Worm (Caenorhabditis elegans) whole organism, L1 larva: ENCODE measurements around the gene mspn-1.
A peak's percentile ranks its signal among the peaks of the same experiment; 100 is the strongest.

Source experiments
- C04F5.9 ChIP-seq: sonication (generic microtip); optimal IDR thresholded peaks from 2 replicates; lab custom pipeline; 2016; ENCODE audit warnings: missing genetic modification characterization, missing compliant biosample characterization
- C16A3.4 ChIP-seq: fragments of 150-350 bp; optimal IDR thresholded peaks from 2 replicates; lab custom pipeline; 2014; ENCODE audit warnings: missing biosample characterization, missing genetic modification characterization
- F16B12.6 ChIP-seq: fragments of 150-350 bp; optimal IDR thresholded peaks from 2 replicates; lab custom pipeline; 2014; ENCODE audit warnings: missing biosample characterization, missing genetic modification characterization
- Y116A8C.19 ChIP-seq: sonication (generic microtip); optimal IDR thresholded peaks from 2 replicates; lab custom pipeline; 2016; ENCODE audit warnings: missing compliant biosample characterization, missing genetic modification characterization, borderline replicate concordance
- alr-1 ChIP-seq: fragments of 200-800 bp; sonication (Bioruptor generic); optimal IDR thresholded peaks from 2 replicates; lab custom pipeline; 2018; ENCODE audit warnings: borderline replicate concordance, mild to moderate bottlenecking, missing genetic modification characterization, missing compliant biosample characterization
- ceh-63 ChIP-seq: fragments of 200-800 bp; sonication (Bioruptor generic); optimal IDR thresholded peaks from 2 replicates; lab custom pipeline; 2018; ENCODE audit warnings: mild to moderate bottlenecking, missing genetic modification characterization, missing compliant biosample characterization
- ces-1 ChIP-seq: fragments of 150-350 bp; optimal IDR thresholded peaks from 2 replicates; lab custom pipeline; 2014; ENCODE audit warnings: missing biosample characterization, missing genetic modification reagents, missing genetic modification characterization
- dsc-1 ChIP-seq: sonication (generic microtip); optimal IDR thresholded peaks from 2 replicates; lab custom pipeline; 2016; ENCODE audit warnings: mild to moderate bottlenecking, missing genetic modification characterization, missing compliant biosample characterization
- egl-13 ChIP-seq: sonication (generic microtip); optimal IDR thresholded peaks from 2 replicates; lab custom pipeline; 2016; ENCODE audit warnings: missing genotype, missing genetic modification reagents, missing genetic modification characterization, missing compliant biosample characterization
- ets-5 ChIP-seq: fragments of 200-800 bp; sonication (Bioruptor generic); IDR thresholded peaks from 2 replicates; pipeline ENCODE4 v1.3.6; 2022; ENCODE audit warnings: missing genetic modification characterization, missing compliant biosample characterization
- fkh-10 ChIP-seq: sonication (generic microtip); optimal IDR thresholded peaks from 2 replicates; lab custom pipeline; 2017; ENCODE audit warnings: missing biosample characterization, missing genetic modification reagents, missing genetic modification characterization
- fkh-8 ChIP-seq: sonication (generic microtip); optimal IDR thresholded peaks from 2 replicates; lab custom pipeline; 2016; ENCODE audit warnings: mild to moderate bottlenecking, missing genetic modification characterization, missing compliant biosample characterization
- hlh-4 ChIP-seq: sonication (generic microtip); optimal IDR thresholded peaks from 2 replicates; lab custom pipeline; 2016; ENCODE audit warnings: mild to moderate bottlenecking, missing genetic modification characterization, missing compliant biosample characterization
- jun-1 ChIP-seq: fragments of 150-350 bp; optimal IDR thresholded peaks from 2 replicates; lab custom pipeline; 2014; ENCODE audit warnings: missing biosample characterization, missing genetic modification reagents, missing genetic modification characterization
- lin-13 ChIP-seq: fragments of 150-350 bp; optimal IDR thresholded peaks from 2 replicates; lab custom pipeline; 2014; ENCODE audit warnings: missing biosample characterization, missing genetic modification reagents, missing genetic modification characterization
- lin-14 ChIP-seq: fragments of 200-800 bp; sonication (Bioruptor generic); optimal IDR thresholded peaks from 2 replicates; lab custom pipeline; 2018; ENCODE audit warnings: mild to moderate bottlenecking, missing genetic modification characterization, moderate library complexity, missing compliant biosample characterization
- lin-35 ChIP-seq, 2 experiments: fragments of 150-350 bp; optimal IDR thresholded peaks; 2 replicates each; lab custom pipeline; 2014; ENCODE audit warnings: missing biosample characterization in 2 of 2, missing genetic modification characterization in 2 of 2, missing genetic modification reagents in 2 of 2
- lsy-2 ChIP-seq, 2 experiments: fragments of 150-350 bp; optimal IDR thresholded peaks; 2 replicates each; lab custom pipeline; 2014; ENCODE audit warnings: missing biosample characterization in 2 of 2, missing genetic modification characterization in 2 of 2
- mab-9 ChIP-seq: fragments of 200-800 bp; sonication (Bioruptor generic); IDR thresholded peaks from 2 replicates; pipeline ENCODE4 v1.3.6; 2022; ENCODE audit warnings: missing genetic modification reagents, missing genetic modification characterization, missing compliant biosample characterization
- mef-2 ChIP-seq: fragments of 150-350 bp; optimal IDR thresholded peaks from 2 replicates; lab custom pipeline; 2014; ENCODE audit warnings: missing biosample characterization, missing genetic modification characterization
- nhr-237 ChIP-seq: fragments of 150-350 bp; optimal IDR thresholded peaks from 2 replicates; lab custom pipeline; 2014; ENCODE audit warnings: missing biosample characterization, missing genetic modification characterization
- nhr-28 ChIP-seq: fragments of 150-350 bp; optimal IDR thresholded peaks from 2 replicates; lab custom pipeline; 2014; ENCODE audit warnings: missing biosample characterization, missing genetic modification characterization
- nhr-71 ChIP-seq: sonication (generic microtip); optimal IDR thresholded peaks from 2 replicates; lab custom pipeline; 2016; ENCODE audit warnings: mild to moderate bottlenecking, missing genetic modification characterization, moderate library complexity, missing compliant biosample characterization
- nhr-84 ChIP-seq: sonication (generic microtip); optimal IDR thresholded peaks from 2 replicates; lab custom pipeline; 2017; ENCODE audit warnings: missing biosample characterization, missing genetic modification characterization
- pag-3 ChIP-seq: sonication (generic microtip); optimal IDR thresholded peaks from 2 replicates; lab custom pipeline; 2017; ENCODE audit warnings: missing genetic modification characterization, mild to moderate bottlenecking, missing compliant biosample characterization, antibody characterized with exemption, borderline replicate concordance; ENCODE audit not compliant: insufficient read depth
- pax-3 ChIP-seq: fragments of 200-800 bp; sonication (Bioruptor generic); optimal IDR thresholded peaks from 2 replicates; lab custom pipeline; 2018; ENCODE audit warnings: mild to moderate bottlenecking, missing genetic modification characterization, moderate library complexity, missing compliant biosample characterization
- rnt-1 ChIP-seq: sonication (generic microtip); optimal IDR thresholded peaks from 2 replicates; lab custom pipeline; 2016; ENCODE audit warnings: mild to moderate bottlenecking, missing genetic modification characterization, moderate library complexity, missing compliant biosample characterization
- sptf-1 ChIP-seq: fragments of 150-350 bp; optimal IDR thresholded peaks from 2 replicates; lab custom pipeline; 2014; ENCODE audit warnings: missing biosample characterization, missing genetic modification characterization
- sup-37 ChIP-seq: fragments of 200-800 bp; sonication (Bioruptor generic); optimal IDR thresholded peaks from 2 replicates; lab custom pipeline; 2018; ENCODE audit warnings: mild to moderate bottlenecking, missing genetic modification characterization, missing compliant biosample characterization
- swsn-7 ChIP-seq: sonication (generic microtip); optimal IDR thresholded peaks from 2 replicates; lab custom pipeline; 2016; ENCODE audit warnings: missing genetic modification characterization, missing compliant biosample characterization
- unc-30 ChIP-seq: sonication (generic microtip); optimal IDR thresholded peaks from 2 replicates; lab custom pipeline; 2017; ENCODE audit warnings: missing biosample characterization, missing genetic modification characterization
- unc-86 ChIP-seq: sonication (generic microtip); optimal IDR thresholded peaks from 2 replicates; lab custom pipeline; 2016; ENCODE audit warnings: missing genetic modification characterization, missing compliant biosample characterization
- unc-98 ChIP-seq: fragments of 200-800 bp; sonication (Bioruptor generic); IDR thresholded peaks from 2 replicates; pipeline ENCODE4 v1.3.6; 2022; ENCODE audit warnings: missing genetic modification characterization, missing compliant biosample characterization
- vab-15 ChIP-seq: sonication (generic microtip); optimal IDR thresholded peaks from 2 replicates; lab custom pipeline; 2017; ENCODE audit warnings: missing genotype, mild to moderate bottlenecking, missing genetic modification characterization, missing compliant biosample characterization
- xbp-1 ChIP-seq: sonication (generic microtip); optimal IDR thresholded peaks from 2 replicates; lab custom pipeline; 2016; ENCODE audit warnings: missing genetic modification characterization, missing compliant biosample characterization
- zag-1 ChIP-seq: fragments of 150-350 bp; optimal IDR thresholded peaks from 2 replicates; lab custom pipeline; 2014; ENCODE audit warnings: missing biosample characterization, missing genetic modification characterization
- ztf-11 ChIP-seq, 2 experiments: sonication (generic microtip); optimal IDR thresholded peaks; 2 replicates each; lab custom pipeline; 2016 to 2017; ENCODE audit warnings: missing genetic modification characterization in 2 of 2, missing biosample characterization in 1 of 2, missing compliant biosample characterization in 1 of 2

mspn-1 gene

ce11 chrIV:10157489-10158088 is 20.2 kb upstream of the mspn-1 start, which contains the start of gene ttr-53:
TSS of gene ttr-53 (plus strand) at chrIV:10158038.
- TF ChIP-seq unc-86: no peak
- no peak for TF ChIP-seq nhr-237 (tag; lab: Kevin White, UChicago)
- no peak for TF ChIP-seq C04F5.9 (tag; lab: Kevin White, UChicago)
- no peak for TF ChIP-seq lin-13
- no peak for TF ChIP-seq sptf-1 (tag; lab: Kevin White, UChicago)
- no peak for TF ChIP-seq alr-1
- no peak for TF ChIP-seq pag-3
- no peak for TF ChIP-seq egl-13 (tag; lab: Kevin White, UChicago)
- no peak for TF ChIP-seq ces-1 (GFP tag; lab: Kevin White, UChicago)
- TF ChIP-seq zag-1 (tag; lab: Kevin White, UChicago): no peak

- TF ChIP-seq unc-86 (no peak), C16A3.4 (tag; lab: Kevin White, UChicago) (no peak), ets-5 (GFP tag; lab: Robert Waterston, UW) (no peak), vab-15 (tag; lab: Kevin White, UChicago) (no peak), fkh-8 (tag; lab: Kevin White, UChicago) (peak; percentile 6), swsn-7 (tag; lab: Kevin White, UChicago) (no peak), rnt-1 (tag; lab: Kevin White, UChicago) (no peak), pax-3 (tag; lab: Kevin White, UChicago) (peak; percentile 25), lin-13 (no peak), lin-35 (GFP tag; optimal IDR thresholded peaks at IDR 0.05; lab: Kevin White, UChicago) (no peak), mef-2 (tag; lab: Kevin White, UChicago) (no peak), Y116A8C.19 (tag; lab: Kevin White, UChicago) (no peak)
These were observed 16.1 kb upstream of the mspn-1 start, which contains the start of gene pps-1 for ce11 chrIV:10161706-10162105. TSS of gene pps-1 (plus strand) at chrIV:10162006.

DNA sequence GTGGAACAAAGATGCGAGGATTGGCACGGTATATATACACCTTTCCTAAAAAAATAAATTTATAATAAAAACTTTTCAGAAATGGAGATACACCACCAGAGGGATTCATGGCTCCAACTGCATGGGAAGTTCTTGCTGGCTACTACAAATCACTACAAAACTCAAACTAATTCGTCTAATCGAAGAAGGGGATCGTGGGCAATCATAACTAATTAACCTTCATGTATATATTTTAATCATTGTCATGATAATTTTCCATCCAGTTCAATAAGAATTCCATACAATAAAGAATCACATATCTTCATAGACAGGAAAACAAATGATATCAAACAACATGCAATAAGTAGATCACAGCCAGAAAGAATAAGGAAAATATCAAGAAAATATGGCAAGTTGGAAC is 13.7 kb upstream of the mspn-1 start:
- TF ChIP-seq hlh-4 (tag; lab: Kevin White, UChicago) (no peak), nhr-28 (tag; lab: Kevin White, UChicago) (no peak), F16B12.6 (no peak), nhr-84 (tag; lab: Kevin White, UChicago) (no peak), mab-9 (GFP tag; lab: Robert Waterston, UW) (no peak), C04F5.9 (tag; lab: Kevin White, UChicago) (no peak), sup-37 (GFP tag; lab: Kevin White, UChicago) (no peak)

ce11 chrIV:10170808-10171207 is 7.0 kb upstream of the mspn-1 start:
- TF ChIP-seq C16A3.4 (tag; lab: Kevin White, UChicago) (no peak), lin-14 (peak; percentile 84), ces-1 (GFP tag; lab: Kevin White, UChicago) (peak; percentile 38), fkh-10 (peak; percentile 92), nhr-71 (tag; lab: Kevin White, UChicago) (peak; percentile 21)

DNA sequence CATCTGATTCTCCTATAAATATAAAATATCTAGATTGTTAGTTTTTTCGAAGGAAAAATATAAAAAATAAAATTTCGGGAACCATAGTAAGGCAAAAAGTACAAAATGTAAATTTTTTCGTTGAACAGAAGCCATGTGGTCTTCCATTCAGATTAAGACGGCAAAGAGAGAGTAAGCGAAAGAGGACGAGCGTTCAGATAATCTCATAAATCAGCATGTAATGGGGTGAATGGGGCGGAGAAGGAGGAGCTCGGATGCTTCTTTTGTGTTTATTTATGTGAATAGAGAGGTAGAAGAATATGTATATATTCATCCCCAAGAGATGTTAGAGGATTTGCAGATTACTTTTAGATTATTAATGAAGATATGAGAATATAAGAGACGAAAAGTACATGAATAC is 3.4 kb upstream of the mspn-1 start, which contains the start of gene pxf-1:
pxf-1 (minus strand) TSS at position 14 of the 400 bp plus-strand sequence.
- TF ChIP-seq jun-1 (tag; lab: Kevin White, UChicago) (no peak), xbp-1 (tag; lab: Kevin White, UChicago) (no peak), ceh-63 (GFP tag; lab: Kevin White, UChicago) (no peak), fkh-10 (no peak), dsc-1 (tag; lab: Kevin White, UChicago) (no peak), unc-98 (no peak), ztf-11 (tag; optimal IDR thresholded peaks at IDR 0.05; lab: Kevin White, UChicago) (no peak), unc-30 (no peak), lsy-2 (tag; optimal IDR thresholded peaks at IDR 0.05; lab: Kevin White, UChicago) (no peak)
